Worm (Caenorhabditis elegans) whole organism, L1 larva: ENCODE results near the gene col-123.

Experiments
- fos-1 ChIP-seq: fragments of 150-350 bp; optimal IDR thresholded peaks from 2 replicates; lab custom pipeline; 2014; ENCODE audit warnings: missing biosample characterization, missing genetic modification characterization
- jun-1 ChIP-seq: fragments of 150-350 bp; optimal IDR thresholded peaks from 2 replicates; lab custom pipeline; 2014; ENCODE audit warnings: missing biosample characterization, missing genetic modification reagents, missing genetic modification characterization
- lsy-2 ChIP-seq, 2 experiments: fragments of 150-350 bp; optimal IDR thresholded peaks; 2 replicates each; lab custom pipeline; 2014; ENCODE audit warnings: missing biosample characterization in 2 of 2, missing genetic modification characterization in 2 of 2
- mep-1 ChIP-seq: fragments of 150-350 bp; optimal IDR thresholded peaks from 2 replicates; lab custom pipeline; 2014; ENCODE audit warnings: missing biosample characterization, missing genetic modification characterization
- nhr-77 ChIP-seq: fragments of 150-350 bp; optimal IDR thresholded peaks from 2 replicates; lab custom pipeline; 2014; ENCODE audit warnings: missing biosample characterization, missing genetic modification characterization
- unc-62 ChIP-seq: fragments of 150-350 bp; optimal IDR thresholded peaks from 2 replicates; lab custom pipeline; 2014; ENCODE audit warnings: missing biosample characterization, missing genetic modification reagents, missing genetic modification characterization
- zag-1 ChIP-seq: fragments of 150-350 bp; optimal IDR thresholded peaks from 2 replicates; lab custom pipeline; 2014; ENCODE audit warnings: missing biosample characterization, missing genetic modification characterization

DNA sequence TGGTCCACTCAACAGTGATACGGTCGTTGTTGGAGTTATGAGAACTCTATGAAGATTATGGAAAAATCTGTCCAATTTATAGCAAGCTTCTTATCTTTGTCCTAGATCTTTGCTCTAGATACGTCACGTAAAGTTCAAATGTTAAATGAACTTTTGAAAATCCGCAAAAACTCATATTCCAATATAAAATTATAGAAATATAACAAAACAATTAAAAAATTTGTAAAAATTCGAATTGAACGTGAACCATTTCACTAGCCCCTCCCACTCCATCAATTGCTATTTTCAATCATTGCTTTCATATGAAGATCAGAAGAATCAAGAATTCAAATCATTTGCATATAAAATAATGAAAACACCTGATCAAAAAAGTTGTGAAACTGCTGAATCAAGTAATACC is 10.9 kb downstream of the col-123 start, which contains the start of gene kin-21:
- TF ChIP-seq zag-1 (tag; lab: Kevin White, UChicago) (no peak), mep-1 (tag; lab: Kevin White, UChicago) (no peak), nhr-77 (tag; lab: Kevin White, UChicago) (no peak), fos-1 (no peak), unc-62 (GFP tag; lab: Kevin White, UChicago) (no peak), lsy-2 (tag; optimal IDR thresholded peaks at IDR 0.05; lab: Kevin White, UChicago) (no peak), jun-1 (tag; lab: Kevin White, UChicago) (no peak)
